Worm (Caenorhabditis elegans) whole organism, mixed stage, embryonic: Measurements from ENCODE around the gene ugt-45.

Source experiments
- M03D4.4 ChIP-seq: sonication (generic microtip); optimal IDR thresholded peaks from 2 replicates; lab custom pipeline; 2017; ENCODE audit warnings: mild to moderate bottlenecking, missing genetic modification characterization, missing compliant biosample characterization
- bed-3 ChIP-seq: fragments of 200-800 bp; sonication (Bioruptor generic); optimal IDR thresholded peaks from 3 replicates; lab custom pipeline; 2018; ENCODE audit warnings: mild to moderate bottlenecking, missing genetic modification characterization, moderate library complexity, missing compliant biosample characterization
- ceh-43 ChIP-seq: fragments of 200-800 bp; sonication (Bioruptor generic); optimal IDR thresholded peaks from 2 replicates; lab custom pipeline; 2018; ENCODE audit warnings: mild to moderate bottlenecking, missing genetic modification characterization, moderate library complexity, missing compliant biosample characterization
- ceh-83 ChIP-seq: fragments of 200-800 bp; sonication (Bioruptor generic); optimal IDR thresholded peaks from 2 replicates; lab custom pipeline; 2018; ENCODE audit warnings: mild to moderate bottlenecking, missing genetic modification characterization, missing compliant biosample characterization
- ces-1 ChIP-seq: fragments of 150-350 bp; optimal IDR thresholded peaks from 2 replicates; lab custom pipeline; 2014; ENCODE audit warnings: missing biosample characterization, missing genetic modification reagents, missing genetic modification characterization
- cnd-1 ChIP-seq: fragments of 200-800 bp; sonication (Bioruptor generic); optimal IDR thresholded peaks from 2 replicates; lab custom pipeline; 2018; ENCODE audit warnings: mild to moderate bottlenecking, missing genetic modification characterization, missing compliant biosample characterization
- drap-1 ChIP-seq: fragments of 200-800 bp; sonication (Bioruptor generic); optimal IDR thresholded peaks from 3 replicates; lab custom pipeline; 2018; ENCODE audit warnings: mild to moderate bottlenecking, missing genetic modification characterization, missing compliant biosample characterization
- elt-1 ChIP-seq: sonication (generic microtip); optimal IDR thresholded peaks from 2 replicates; lab custom pipeline; 2017; ENCODE audit warnings: missing genetic modification characterization, mild to moderate bottlenecking, missing compliant biosample characterization, antibody characterized with exemption, moderate library complexity, borderline replicate concordance; ENCODE audit not compliant: insufficient read depth
- elt-3 ChIP-seq: fragments of 150-350 bp; optimal IDR thresholded peaks from 2 replicates; lab custom pipeline; 2014; ENCODE audit warnings: missing biosample characterization, missing genetic modification characterization
- flh-1 ChIP-seq: fragments of 200-800 bp; sonication (Bioruptor generic); optimal IDR thresholded peaks from 2 replicates; lab custom pipeline; 2018; ENCODE audit warnings: mild to moderate bottlenecking, missing genetic modification characterization, moderate library complexity, missing compliant biosample characterization
- ham-2 ChIP-seq: fragments of 200-800 bp; sonication (Bioruptor generic); optimal IDR thresholded peaks from 2 replicates; lab custom pipeline; 2018; ENCODE audit warnings: mild to moderate bottlenecking, missing genetic modification characterization, missing compliant biosample characterization
- hlh-1 ChIP-seq: fragments of 150-350 bp; optimal IDR thresholded peaks from 2 replicates; lab custom pipeline; 2014; ENCODE audit warnings: missing biosample characterization, missing genetic modification reagents, missing genetic modification characterization
- lin-13 ChIP-seq: fragments of 150-350 bp; optimal IDR thresholded peaks from 2 replicates; lab custom pipeline; 2014; ENCODE audit warnings: missing biosample characterization, missing genetic modification characterization
- lsy-2 ChIP-seq: fragments of 150-350 bp; optimal IDR thresholded peaks from 2 replicates; lab custom pipeline; 2014; ENCODE audit warnings: missing biosample characterization, missing genetic modification characterization
- mab-5 ChIP-seq: fragments of 150-350 bp; optimal IDR thresholded peaks from 2 replicates; lab custom pipeline; 2014; ENCODE audit warnings: missing biosample characterization, missing genetic modification characterization
- mep-1 ChIP-seq: fragments of 150-350 bp; optimal IDR thresholded peaks from 2 replicates; lab custom pipeline; 2017; ENCODE audit warnings: missing biosample characterization, missing genetic modification reagents, missing genetic modification characterization, inconsistent platforms
- mls-2 ChIP-seq: sonication (generic microtip); optimal IDR thresholded peaks from 2 replicates; lab custom pipeline; 2016; ENCODE audit warnings: mild to moderate bottlenecking, missing genetic modification characterization, moderate library complexity, missing compliant biosample characterization
- nhr-12 ChIP-seq: fragments of 150-350 bp; optimal IDR thresholded peaks from 2 replicates; lab custom pipeline; 2014; ENCODE audit warnings: missing biosample characterization, missing genetic modification characterization
- nhr-2 ChIP-seq: fragments of 150-350 bp; optimal IDR thresholded peaks from 2 replicates; lab custom pipeline; 2014; ENCODE audit warnings: missing biosample characterization, missing genetic modification characterization
- nhr-237 ChIP-seq: fragments of 150-350 bp; optimal IDR thresholded peaks from 2 replicates; lab custom pipeline; 2014; ENCODE audit warnings: missing biosample characterization, missing genetic modification characterization
- nhr-28 ChIP-seq: fragments of 150-350 bp; optimal IDR thresholded peaks from 2 replicates; lab custom pipeline; 2014; ENCODE audit warnings: missing biosample characterization, missing genetic modification characterization
- nhr-76 ChIP-seq: sonication (generic microtip); optimal IDR thresholded peaks from 2 replicates; lab custom pipeline; 2017; ENCODE audit warnings: missing biosample characterization, missing genetic modification characterization
- pha-4 ChIP-seq: fragments of 150-350 bp; optimal IDR thresholded peaks from 2 replicates; lab custom pipeline; 2018; ENCODE audit warnings: missing biosample characterization, missing genetic modification reagents, missing genetic modification characterization
- sem-2 ChIP-seq: fragments of 200-800 bp; sonication (Bioruptor generic); optimal IDR thresholded peaks from 2 replicates; lab custom pipeline; 2018; ENCODE audit warnings: mild to moderate bottlenecking, missing genetic modification characterization, missing compliant biosample characterization
- snpc-4 ChIP-seq: fragments of 150-350 bp; optimal IDR thresholded peaks from 2 replicates; lab custom pipeline; 2014; ENCODE audit warnings: missing biosample characterization, missing genetic modification characterization
- sptf-1 ChIP-seq: sonication (generic microtip); optimal IDR thresholded peaks from 2 replicates; lab custom pipeline; 2017; ENCODE audit warnings: mild to moderate bottlenecking, missing genetic modification characterization, moderate library complexity, missing compliant biosample characterization
- tbx-8 ChIP-seq: fragments of 200-800 bp; sonication (Bioruptor generic); optimal IDR thresholded peaks from 2 replicates; lab custom pipeline; 2018; ENCODE audit warnings: mild to moderate bottlenecking, missing genetic modification characterization, moderate library complexity, missing compliant biosample characterization
- unc-120 ChIP-seq: sonication (generic microtip); optimal IDR thresholded peaks from 2 replicates; lab custom pipeline; 2017; ENCODE audit warnings: missing genetic modification characterization, missing compliant biosample characterization; ENCODE audit not compliant: poor library complexity, severe bottlenecking
- unc-39 ChIP-seq: fragments of 150-350 bp; optimal IDR thresholded peaks from 2 replicates; lab custom pipeline; 2014; ENCODE audit warnings: missing biosample characterization, missing genetic modification characterization
- unc-62 ChIP-seq: fragments of 150-350 bp; optimal IDR thresholded peaks from 2 replicates; lab custom pipeline; 2014; ENCODE audit warnings: missing biosample characterization, missing genetic modification reagents, missing genetic modification characterization
- zip-8 ChIP-seq: fragments of 150-350 bp; optimal IDR thresholded peaks from 2 replicates; lab custom pipeline; 2014; ENCODE audit warnings: missing biosample characterization, missing genetic modification characterization
- ztf-11 ChIP-seq: fragments of 150-350 bp; optimal IDR thresholded peaks from 2 replicates; lab custom pipeline; 2014; ENCODE audit warnings: missing biosample characterization, missing genetic modification characterization

The ugt-45 gene

DNA sequence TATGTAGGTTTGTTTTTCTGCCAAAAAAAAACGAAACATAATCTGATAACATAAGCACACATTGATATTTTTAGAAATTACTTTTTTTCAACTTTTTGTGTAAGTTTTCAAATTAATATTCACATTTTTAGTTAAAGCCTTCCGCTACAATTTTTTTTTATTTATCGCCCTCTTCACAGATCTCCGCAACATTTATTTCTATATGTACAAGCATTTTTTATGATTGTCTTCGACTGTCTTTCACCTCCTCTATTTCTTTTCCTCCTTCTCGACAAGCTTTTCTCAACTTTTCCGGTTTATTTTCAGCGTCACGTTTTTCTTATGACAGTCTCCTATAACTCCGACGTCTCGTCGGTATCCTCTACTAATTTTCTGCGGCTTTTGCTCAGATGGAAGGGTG, 5.0 kb upstream of the ugt-45 start, which contains the start of gene best-20:
best-20 (plus strand) TSS at position 301 of the 400 bp plus-strand sequence.
- TF ChIP-seq unc-62: no peak
- no peak for TF ChIP-seq nhr-2 (tag; lab: Kevin White, UChicago)
- TF ChIP-seq ztf-11 (tag; lab: Kevin White, UChicago): no peak
- no peak for TF ChIP-seq elt-1 (tag; lab: Kevin White, UChicago)
- TF ChIP-seq flh-1: no peak
- no peak for TF ChIP-seq zip-8 (tag; lab: Kevin White, UChicago)
- no peak for TF ChIP-seq bed-3
- no peak for TF ChIP-seq lsy-2
- no peak for TF ChIP-seq sptf-1 (tag; lab: Kevin White, UChicago)
- no peak for TF ChIP-seq mep-1 (tag; lab: Kevin White, UChicago)
- TF ChIP-seq nhr-12: no peak
- no peak for TF ChIP-seq ceh-43 (GFP tag; lab: Kevin White, UChicago)

DNA sequence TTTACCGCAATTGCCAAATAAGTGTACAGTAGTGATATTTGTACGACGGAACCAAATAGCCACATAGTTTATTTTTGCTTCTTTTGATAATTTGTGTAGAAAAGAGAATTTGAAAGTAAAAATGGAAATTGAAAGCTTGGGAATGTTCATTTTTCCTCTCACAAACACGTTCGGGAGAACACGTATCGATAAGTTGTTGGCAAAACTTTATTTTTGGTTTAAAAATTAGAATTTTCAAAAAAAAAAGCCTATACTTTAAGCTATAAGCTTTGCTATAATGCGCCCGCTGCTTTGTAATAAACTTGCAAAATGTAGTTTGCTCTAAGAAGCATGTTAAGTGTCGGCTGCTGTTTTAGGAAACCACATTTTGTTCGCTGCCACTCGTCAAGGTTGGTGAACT, 4.5 kb upstream of the ugt-45 start, which contains the start of gene Y37E11AR.7:
Y37E11AR.7 (minus strand) TSS at position 101 of the 400 bp plus-strand sequence.
- TF ChIP-seq tbx-8 (GFP tag; lab: Kevin White, UChicago) (no peak), nhr-2 (tag; lab: Kevin White, UChicago) (peak; percentile 45)

DNA sequence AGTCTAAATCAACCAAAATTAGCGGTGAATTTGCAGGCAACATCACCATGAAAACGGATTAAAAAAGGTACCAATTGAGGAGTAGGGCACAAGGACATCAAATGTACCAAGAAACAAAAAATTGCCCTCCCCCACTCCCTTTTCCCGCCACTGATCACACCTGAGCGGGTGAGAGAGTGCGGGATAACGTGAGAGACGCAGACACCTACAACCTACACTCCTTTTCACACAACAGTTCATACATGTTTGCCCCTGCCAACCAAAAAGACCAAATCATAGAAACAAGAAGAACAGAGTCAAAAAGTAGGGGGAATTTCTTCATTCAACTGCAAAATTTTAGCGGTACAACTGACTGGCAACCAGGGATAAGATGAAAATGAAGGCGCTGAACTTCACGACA, 1.4 kb upstream of the ugt-45 start:
- no peak for TF ChIP-seq sem-2
- TF ChIP-seq nhr-28 (tag; lab: Kevin White, UChicago): no peak
- TF ChIP-seq ztf-11 (tag; lab: Kevin White, UChicago): no peak
- TF ChIP-seq flh-1: no peak
- no peak for TF ChIP-seq ham-2 (GFP tag; lab: Kevin White, UChicago)
- no peak for TF ChIP-seq unc-62
- TF ChIP-seq M03D4.4 (tag; lab: Kevin White, UChicago): no peak
- no peak for TF ChIP-seq lsy-2
- no peak for TF ChIP-seq snpc-4
- no peak for TF ChIP-seq sptf-1 (tag; lab: Kevin White, UChicago)
- TF ChIP-seq mep-1 (tag; lab: Kevin White, UChicago): no peak
- no peak for TF ChIP-seq pha-4 (tag; lab: Kevin White, UChicago)
- TF ChIP-seq ceh-43 (GFP tag; lab: Kevin White, UChicago): no peak
- no peak for TF ChIP-seq ceh-83 (GFP tag; lab: Kevin White, UChicago)
- no peak for TF ChIP-seq nhr-2 (tag; lab: Kevin White, UChicago)
- no peak for TF ChIP-seq unc-120 (tag; lab: Kevin White, UChicago)
- TF ChIP-seq elt-3: no peak
- no peak for TF ChIP-seq ces-1 (GFP tag; lab: Kevin White, UChicago)
- TF ChIP-seq zip-8 (tag; lab: Kevin White, UChicago): no peak
- no peak for TF ChIP-seq nhr-237 (tag; lab: Kevin White, UChicago)

DNA sequence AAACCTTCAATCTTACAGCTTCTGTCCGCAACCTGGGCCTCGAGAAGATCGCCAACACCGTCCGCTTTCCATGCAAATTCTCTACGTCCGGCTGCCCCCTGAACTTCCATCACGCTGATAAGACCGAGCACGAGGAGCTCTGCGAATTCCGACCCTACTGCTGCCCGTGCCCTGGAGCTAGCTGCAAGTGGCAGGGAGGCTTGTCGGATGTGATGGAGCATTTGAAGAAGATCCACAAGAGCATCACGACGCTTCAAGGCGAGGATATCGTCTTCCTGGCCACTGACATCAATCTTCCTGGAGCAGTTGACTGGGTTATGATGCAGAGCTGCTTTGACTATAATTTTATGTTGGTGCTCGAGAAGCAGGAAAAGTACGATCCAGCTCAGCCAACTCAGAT, 5.1 kb downstream of the ugt-45 start:
- TF ChIP-seq hlh-1 (tag; lab: Kevin White, UChicago): no peak
- TF ChIP-seq ztf-11 (tag; lab: Kevin White, UChicago): no peak
- TF ChIP-seq ces-1 (GFP tag; lab: Kevin White, UChicago): no peak
- no peak for TF ChIP-seq elt-3
- TF ChIP-seq unc-62: no peak
- TF ChIP-seq mab-5 (tag; lab: Kevin White, UChicago): no peak
- TF ChIP-seq ham-2 (GFP tag; lab: Kevin White, UChicago): no peak
- TF ChIP-seq ceh-83 (GFP tag; lab: Kevin White, UChicago): no peak
- TF ChIP-seq snpc-4: no peak
- no peak for TF ChIP-seq sptf-1 (tag; lab: Kevin White, UChicago)
- TF ChIP-seq drap-1: no peak
- no peak for TF ChIP-seq zip-8 (tag; lab: Kevin White, UChicago)
- TF ChIP-seq mep-1 (tag; lab: Kevin White, UChicago): no peak
- TF ChIP-seq unc-120 (tag; lab: Kevin White, UChicago): no peak
- no peak for TF ChIP-seq unc-39 (tag; lab: Kevin White, UChicago)
- no peak for TF ChIP-seq cnd-1 (tag; lab: Kevin White, UChicago)
- TF ChIP-seq lin-13 (tag; lab: Kevin White, UChicago): no peak
- TF ChIP-seq M03D4.4 (tag; lab: Kevin White, UChicago): no peak
- TF ChIP-seq nhr-12: no peak
- TF ChIP-seq nhr-76 (tag; lab: Kevin White, UChicago): no peak

DNA sequence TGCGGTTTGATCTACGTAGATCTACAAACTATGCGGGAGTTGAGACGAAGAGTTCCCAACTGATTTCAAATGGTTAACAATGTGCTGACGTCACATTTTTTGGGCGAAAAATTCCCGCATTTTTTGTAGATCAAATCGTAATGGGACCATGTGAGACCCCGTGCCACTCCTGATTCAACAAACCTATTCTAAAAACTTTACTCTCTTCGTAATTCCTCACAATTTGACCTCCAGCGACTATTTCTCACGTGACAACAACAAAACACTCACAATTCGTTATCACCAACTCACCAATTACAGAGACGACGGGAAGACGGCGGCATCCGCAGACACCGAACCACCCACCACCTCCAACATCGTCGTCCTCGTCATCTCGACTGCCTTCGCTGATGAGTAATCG, 7.2 kb downstream of the ugt-45 start, which contains the start of gene siah-1:
siah-1 (plus strand) TSS at position 301 of the 400 bp plus-strand sequence.
- TF ChIP-seq elt-3 (no peak), ceh-83 (GFP tag; lab: Kevin White, UChicago) (peak; percentile 49), mep-1 (tag; lab: Kevin White, UChicago) (no peak), mls-2 (no peak), tbx-8 (GFP tag; lab: Kevin White, UChicago) (no peak), pha-4 (tag; lab: Kevin White, UChicago) (no peak)
